Fruit fly (Drosophila melanogaster): ENCODE results near the gene Ir100a.

Gene Ir100a

DNA sequence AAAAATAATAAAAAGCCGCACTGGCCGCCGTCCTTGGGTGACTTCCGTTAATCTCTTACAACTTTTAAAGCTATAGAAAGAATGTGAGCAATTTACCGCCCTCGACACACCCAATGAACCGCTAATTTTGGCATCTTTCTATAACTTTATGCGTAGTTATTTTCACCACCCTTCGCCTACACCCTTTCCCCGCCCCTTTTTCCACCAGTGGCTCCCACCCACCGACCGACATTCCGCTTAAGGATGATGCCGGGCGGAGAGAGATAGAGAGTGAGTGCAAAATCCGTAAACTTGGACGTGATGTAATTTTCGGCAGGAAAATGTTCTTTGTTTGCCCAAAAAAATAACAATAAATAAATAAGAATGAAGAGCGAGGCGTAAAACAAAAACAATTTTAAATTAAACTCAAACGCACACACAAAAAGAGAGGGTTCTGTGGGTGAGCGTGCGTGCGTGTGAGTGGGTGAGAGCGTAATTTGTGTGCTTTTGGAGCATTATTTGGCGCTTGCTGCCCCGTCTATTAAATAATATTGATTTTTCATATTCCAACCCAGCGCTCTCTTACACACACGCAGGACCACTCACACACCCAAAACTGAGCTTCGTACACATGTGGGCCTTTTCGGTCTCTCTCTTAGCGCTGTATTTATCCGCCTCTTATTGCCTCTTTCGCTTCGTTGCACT lies 23.1 kb upstream of the Ir100a start:
- TF ChIP-seq Dll (optimal IDR thresholded peaks at IDR 0.05) (peak; percentile 77), EcR (GFP tag; optimal IDR thresholded peaks at IDR 0.05) (no peak), psq (optimal IDR thresholded peaks at IDR 0.05) (no peak), CG8478 (optimal IDR thresholded peaks at IDR 0.05) (no peak), pan (optimal IDR thresholded peaks at IDR 0.05) (no peak)

- no peak for TF ChIP-seq usp (GFP tag; optimal IDR thresholded peaks at IDR 0.05)
- no peak for TF ChIP-seq EcR (GFP tag; optimal IDR thresholded peaks at IDR 0.05)
- no peak for TF ChIP-seq Dll (optimal IDR thresholded peaks at IDR 0.05)
- no peak for TF ChIP-seq CG8478 (optimal IDR thresholded peaks at IDR 0.05)
- TF ChIP-seq psq (optimal IDR thresholded peaks at IDR 0.05): no peak
- no peak for TF ChIP-seq pan (optimal IDR thresholded peaks at IDR 0.05)
These were observed 6.9 kb upstream of the Ir100a start, which contains the start of the genes Mccc1 and Acf for dm6 chr3R:31793664-31794417. Gene Mccc1, minus strand, starts transcription at chr3R:31793907. Gene Acf, plus strand, starts transcription at chr3R:31793981.

- TF ChIP-seq CG8478 (optimal IDR thresholded peaks at IDR 0.05) (no peak), Dll (optimal IDR thresholded peaks at IDR 0.05) (no peak), usp (GFP tag; optimal IDR thresholded peaks at IDR 0.05) (no peak), EcR (GFP tag; optimal IDR thresholded peaks at IDR 0.05) (no peak)
These were observed 6.3 kb upstream of the Ir100a start for dm6 chr3R:31794457-31794856.

dm6 chr3R:31805228-31805738 lies 4.5 kb downstream of the Ir100a start, which contains the start of the genes CG42233 and CG1971:
Gene CG42233, minus strand, starts transcription at chr3R:31805278.
Gene CG1971, plus strand, starts transcription at chr3R:31805468.
- TF ChIP-seq EcR (GFP tag; optimal IDR thresholded peaks at IDR 0.05): no peak
- no peak for TF ChIP-seq Dll (optimal IDR thresholded peaks at IDR 0.05)
- no peak for TF ChIP-seq psq (optimal IDR thresholded peaks at IDR 0.05)
- no peak for TF ChIP-seq pan (optimal IDR thresholded peaks at IDR 0.05)
- no peak for TF ChIP-seq CG8478 (optimal IDR thresholded peaks at IDR 0.05)
- no peak for TF ChIP-seq usp (GFP tag; optimal IDR thresholded peaks at IDR 0.05)

DNA sequence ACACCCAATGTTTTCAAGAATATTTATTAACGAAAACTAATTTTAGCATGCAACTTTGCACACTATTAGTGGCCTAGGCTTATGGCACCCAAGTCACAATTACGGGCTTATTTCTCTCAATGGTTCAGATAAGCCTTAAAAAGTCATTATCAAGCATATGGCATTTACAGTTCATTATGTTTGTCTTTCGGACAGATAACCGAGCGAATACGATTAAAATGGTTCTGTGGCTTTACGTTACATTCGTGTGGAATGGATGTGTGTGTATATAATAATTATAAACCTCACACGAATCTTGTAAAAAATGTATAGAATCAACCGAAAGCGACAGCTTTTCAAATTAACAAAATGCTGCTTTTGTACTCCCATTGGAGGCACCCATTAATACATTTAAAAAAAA lies 7.8 kb downstream of the Ir100a start:
- TF ChIP-seq pan (optimal IDR thresholded peaks at IDR 0.05) (no peak), Dll (optimal IDR thresholded peaks at IDR 0.05) (no peak), EcR (GFP tag; optimal IDR thresholded peaks at IDR 0.05) (no peak), psq (optimal IDR thresholded peaks at IDR 0.05) (no peak), usp (GFP tag; optimal IDR thresholded peaks at IDR 0.05) (no peak), CG8478 (optimal IDR thresholded peaks at IDR 0.05) (no peak)

dm6 chr3R:31809622-31810021 lies 8.9 kb downstream of the Ir100a start:
- TF ChIP-seq EcR (GFP tag; optimal IDR thresholded peaks at IDR 0.05) (no peak), Dll (optimal IDR thresholded peaks at IDR 0.05) (peak; percentile 9)

DNA sequence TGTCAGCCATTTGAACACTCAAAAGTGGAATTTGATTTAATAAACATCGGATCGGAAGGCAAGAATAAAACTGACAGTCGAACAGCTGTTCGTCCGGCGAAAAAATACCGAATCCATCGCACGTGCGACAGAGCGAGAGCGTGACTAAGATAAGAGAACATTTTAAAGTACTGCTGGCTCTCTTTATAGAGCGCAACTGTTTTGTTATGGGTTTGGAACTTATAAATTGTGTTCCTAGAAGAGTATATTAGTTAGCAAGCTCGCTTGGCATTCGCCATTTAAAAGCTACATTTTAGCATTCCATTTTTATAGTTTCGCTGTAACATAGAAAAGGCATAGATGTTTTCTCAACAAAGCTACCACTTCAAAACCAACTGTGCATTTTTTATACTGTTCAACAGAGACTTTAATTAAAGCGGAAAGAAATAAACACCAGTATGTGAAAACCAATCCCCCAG lies 9.3 kb downstream of the Ir100a start, which contains the start of gene Rift:
Rift (minus strand) TSS at position 114 of the 458 bp plus-strand sequence.
- TF ChIP-seq psq (optimal IDR thresholded peaks at IDR 0.05) (no peak), usp (GFP tag; optimal IDR thresholded peaks at IDR 0.05) (no peak), pan (optimal IDR thresholded peaks at IDR 0.05) (no peak), Dll (optimal IDR thresholded peaks at IDR 0.05) (no peak)

- no peak for TF ChIP-seq pan (optimal IDR thresholded peaks at IDR 0.05)
- no peak for TF ChIP-seq psq (optimal IDR thresholded peaks at IDR 0.05)
- TF ChIP-seq Dll (optimal IDR thresholded peaks at IDR 0.05): no peak
- TF ChIP-seq CG8478 (optimal IDR thresholded peaks at IDR 0.05): no peak
- no peak for TF ChIP-seq usp (GFP tag; optimal IDR thresholded peaks at IDR 0.05)
- TF ChIP-seq EcR (GFP tag; optimal IDR thresholded peaks at IDR 0.05): no peak
These were observed 11.6 kb downstream of the Ir100a start, which contains the start of the genes FeCH and RhoGAP100F for dm6 chr3R:31812117-31812975. Gene FeCH, minus strand, starts transcription at chr3R:31812296. Gene RhoGAP100F, plus strand, starts transcription at chr3R:31812609.

- no peak for TF ChIP-seq EcR (GFP tag; optimal IDR thresholded peaks at IDR 0.05)
- no peak for TF ChIP-seq psq (optimal IDR thresholded peaks at IDR 0.05)
- no peak for TF ChIP-seq usp (GFP tag; optimal IDR thresholded peaks at IDR 0.05)
- no peak for TF ChIP-seq CG8478 (optimal IDR thresholded peaks at IDR 0.05)
- no peak for TF ChIP-seq Dll (optimal IDR thresholded peaks at IDR 0.05)
- TF ChIP-seq pan (optimal IDR thresholded peaks at IDR 0.05): no peak
These were observed 12.2 kb downstream of the Ir100a start for dm6 chr3R:31812976-31813298.

- no peak for TF ChIP-seq CG8478 (optimal IDR thresholded peaks at IDR 0.05)
- no peak for TF ChIP-seq psq (optimal IDR thresholded peaks at IDR 0.05)
- no peak for TF ChIP-seq EcR (GFP tag; optimal IDR thresholded peaks at IDR 0.05)
- TF ChIP-seq usp (GFP tag; optimal IDR thresholded peaks at IDR 0.05): no peak
- TF ChIP-seq pan (optimal IDR thresholded peaks at IDR 0.05): no peak
- TF ChIP-seq Dll (optimal IDR thresholded peaks at IDR 0.05): no peak
These were observed 21.7 kb downstream of the Ir100a start for dm6 chr3R:31822462-31822861.

DNA sequence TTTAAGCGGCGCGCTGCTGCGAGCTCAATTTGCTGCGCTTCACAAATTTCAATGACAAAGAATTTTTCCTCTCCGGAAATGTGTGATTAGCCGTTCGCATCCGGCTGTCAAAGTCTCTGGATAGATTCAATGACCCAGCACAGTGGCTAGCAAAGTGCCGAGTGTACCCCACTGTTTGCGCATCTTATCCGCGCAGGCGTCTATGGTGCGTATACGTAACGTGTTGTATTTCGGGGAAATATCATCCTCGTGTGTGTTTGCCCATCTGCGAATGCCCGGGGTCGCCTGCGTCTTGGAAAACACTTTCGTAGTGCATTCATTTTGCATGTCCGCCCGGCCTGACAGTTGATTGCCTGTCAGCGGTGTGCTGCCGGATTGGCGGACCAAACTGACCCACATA lies 23.4 kb downstream of the Ir100a start:
- TF ChIP-seq EcR (GFP tag; optimal IDR thresholded peaks at IDR 0.05): no peak
